Worm (Caenorhabditis elegans) whole organism, young adult: ENCODE measurements around the gene T05C1.1.

Source experiments
- B0035.1 ChIP-seq: sonication (generic microtip); optimal IDR thresholded peaks from 2 replicates; lab custom pipeline; 2016; ENCODE audit warnings: missing genetic modification characterization, mild to moderate bottlenecking, missing compliant biosample characterization, missing genotype, missing genetic modification reagents
- F23B12.7 ChIP-seq: sonication (generic microtip); optimal IDR thresholded peaks from 2 replicates; lab custom pipeline; 2017; ENCODE audit warnings: missing genetic modification characterization, mild to moderate bottlenecking, missing compliant biosample characterization, antibody characterized with exemption, moderate library complexity; ENCODE audit not compliant: insufficient read depth
- F33H1.4 ChIP-seq: fragments of 200-800 bp; sonication (Bioruptor generic); IDR thresholded peaks from 2 replicates; pipeline ENCODE4 v1.3.6; 2022; ENCODE audit warnings: missing genetic modification reagents, missing genetic modification characterization, missing compliant biosample characterization
- F37B4.10 ChIP-seq: fragments of 200-800 bp; sonication (Bioruptor generic); IDR thresholded peaks from 2 replicates; pipeline ENCODE4 v1.3.6; 2022; ENCODE audit warnings: missing genetic modification characterization, missing compliant biosample characterization
- F55B11.4 ChIP-seq: sonication (generic microtip); optimal IDR thresholded peaks from 2 replicates; lab custom pipeline; 2016; ENCODE audit warnings: missing compliant biosample characterization, missing genetic modification characterization, borderline replicate concordance; ENCODE audit not compliant: insufficient read depth
- Y79H2A.3 ChIP-seq: fragments of 200-800 bp; sonication (Bioruptor generic); conservative IDR thresholded peaks from 2 replicates; pipeline ENCODE4 v1.3.6; 2022; ENCODE audit warnings: missing genetic modification reagents, missing genetic modification characterization, missing compliant biosample characterization
- ZK185.1 ChIP-seq: sonication (generic microtip); optimal IDR thresholded peaks from 2 replicates; lab custom pipeline; 2016; ENCODE audit warnings: mild to moderate bottlenecking, missing genetic modification characterization, missing compliant biosample characterization; ENCODE audit not compliant: poor library complexity, severe bottlenecking
- ceh-100 ChIP-seq: fragments of 200-800 bp; sonication (Bioruptor generic); IDR thresholded peaks from 2 replicates; pipeline ENCODE4 v1.3.6; 2022; ENCODE audit warnings: missing genetic modification reagents, missing genetic modification characterization, missing compliant biosample characterization
- ceh-58 ChIP-seq: fragments of 200-800 bp; sonication (Bioruptor generic); IDR thresholded peaks from 2 replicates; pipeline ENCODE4 v1.3.6; 2022; ENCODE audit warnings: missing genetic modification characterization, missing compliant biosample characterization
- efl-1 ChIP-seq: fragments of 150-350 bp; optimal IDR thresholded peaks from 2 replicates; lab custom pipeline; 2014; ENCODE audit warnings: missing biosample characterization, missing genetic modification reagents, missing genetic modification characterization
- ets-4 ChIP-seq: fragments of 200-800 bp; sonication (Bioruptor generic); optimal IDR thresholded peaks from 2 replicates; lab custom pipeline; 2018; ENCODE audit warnings: mild to moderate bottlenecking, missing genetic modification characterization, missing compliant biosample characterization
- hmg-1.2 ChIP-seq: fragments of 200-800 bp; sonication (Bioruptor generic); IDR thresholded peaks from 2 replicates; pipeline ENCODE4 v1.3.6; 2022; ENCODE audit warnings: missing genetic modification reagents, missing genetic modification characterization, missing compliant biosample characterization
- hsf-1 ChIP-seq: fragments of 200-800 bp; sonication (Bioruptor generic); IDR thresholded peaks from 2 replicates; pipeline ENCODE4 v1.3.6; 2022; ENCODE audit warnings: missing genetic modification reagents, missing genetic modification characterization, missing compliant biosample characterization
- let-526 ChIP-seq: fragments of 200-800 bp; sonication (Bioruptor generic); IDR thresholded peaks from 2 replicates; pipeline ENCODE4 v1.3.6; 2022; ENCODE audit warnings: missing genetic modification reagents, missing genetic modification characterization, missing compliant biosample characterization
- let-607 ChIP-seq, 2 experiments: fragments of 200-800 bp in 1 of 2; sonication (Bioruptor generic) in 1 of 2; sonication (generic microtip) in 1 of 2; optimal IDR thresholded peaks; 2 replicates each; lab custom pipeline; 2016 to 2018; ENCODE audit warnings: mild to moderate bottlenecking in 2 of 2, missing compliant biosample characterization in 2 of 2, missing genetic modification characterization in 2 of 2, moderate library complexity in 2 of 2, missing genotype in 1 of 2
- lin-26 ChIP-seq: fragments of 200-800 bp; sonication (Bioruptor generic); IDR thresholded peaks from 2 replicates; pipeline ENCODE4 v1.3.6; 2022; ENCODE audit warnings: missing genetic modification reagents, missing genetic modification characterization, missing compliant biosample characterization
- lin-54 ChIP-seq: fragments of 200-800 bp; sonication (Bioruptor generic); optimal IDR thresholded peaks from 2 replicates; lab custom pipeline; 2018; ENCODE audit warnings: mild to moderate bottlenecking, missing genetic modification characterization, missing compliant biosample characterization
- lsl-1 ChIP-seq: fragments of 200-800 bp; sonication (Bioruptor generic); optimal IDR thresholded peaks from 2 replicates; lab custom pipeline; 2018; ENCODE audit warnings: mild to moderate bottlenecking, missing genetic modification characterization, moderate library complexity, missing compliant biosample characterization
- madf-10 ChIP-seq: sonication (generic microtip); optimal IDR thresholded peaks from 2 replicates; lab custom pipeline; 2016; ENCODE audit warnings: mild to moderate bottlenecking, missing genetic modification characterization, missing compliant biosample characterization
- madf-3 ChIP-seq: fragments of 200-800 bp; sonication (Bioruptor generic); IDR thresholded peaks from 2 replicates; pipeline ENCODE4 v1.3.6; 2022; ENCODE audit warnings: missing genetic modification reagents, missing genetic modification characterization, missing compliant biosample characterization
- madf-6 ChIP-seq: fragments of 200-800 bp; sonication (Bioruptor generic); IDR thresholded peaks from 2 replicates; pipeline ENCODE4 v1.3.6; 2022; ENCODE audit warnings: missing genetic modification reagents, missing genetic modification characterization, missing compliant biosample characterization
- madf-8 ChIP-seq: fragments of 200-800 bp; sonication (Bioruptor generic); conservative IDR thresholded peaks from 2 replicates; pipeline ENCODE4 v1.3.6; 2022; ENCODE audit warnings: missing genetic modification reagents, missing genetic modification characterization, missing compliant biosample characterization
- mes-4 ChIP-seq: sonication (generic microtip); optimal IDR thresholded peaks from 2 replicates; lab custom pipeline; 2016; ENCODE audit warnings: missing genotype, missing genetic modification characterization, missing compliant biosample characterization
- nhr-120 ChIP-seq: fragments of 200-800 bp; sonication (Bioruptor generic); IDR thresholded peaks from 2 replicates; pipeline ENCODE4 v1.3.6; 2022; ENCODE audit warnings: missing genetic modification characterization, missing compliant biosample characterization
- pha-4 ChIP-seq: fragments of 150-350 bp; sonication (generic microtip); optimal IDR thresholded peaks from 2 replicates; lab custom pipeline; 2014; ENCODE audit warnings: missing biosample characterization, missing genetic modification reagents, missing genetic modification characterization
- snpc-1.3 ChIP-seq: sonication (generic microtip); optimal IDR thresholded peaks from 2 replicates; lab custom pipeline; 2017; ENCODE audit warnings: missing genetic modification characterization, mild to moderate bottlenecking, missing compliant biosample characterization, antibody characterized with exemption, moderate library complexity, missing genotype, missing genetic modification reagents; ENCODE audit not compliant: insufficient read depth
- snpc-4 ChIP-seq, 5 experiments: fragments of 150-350 bp in 1 of 5; sonication (generic microtip) in 4 of 5; optimal IDR thresholded peaks; 2 replicates each; lab custom pipeline; 2014 to 2018; ENCODE audit warnings: missing genetic modification characterization in 5 of 5, missing biosample characterization in 3 of 5, antibody characterized with exemption in 2 of 5, mild to moderate bottlenecking in 2 of 5, missing compliant biosample characterization in 2 of 5, missing genotype in 2 of 5, moderate library complexity in 2 of 5, missing genetic modification reagents in 1 of 5
- unc-130 ChIP-seq: sonication (generic microtip); optimal IDR thresholded peaks from 2 replicates; lab custom pipeline; 2016; ENCODE audit warnings: missing genetic modification reagents, missing genetic modification characterization, missing compliant biosample characterization
- xnd-1 ChIP-seq: sonication (generic microtip); optimal IDR thresholded peaks from 2 replicates; lab custom pipeline; 2016; ENCODE audit warnings: missing genotype, missing genetic modification reagents, missing genetic modification characterization, missing compliant biosample characterization
- ztf-22 ChIP-seq: fragments of 200-800 bp; sonication (Bioruptor generic); optimal IDR thresholded peaks from 2 replicates; lab custom pipeline; 2018; ENCODE audit warnings: mild to moderate bottlenecking, missing genetic modification characterization, moderate library complexity, missing compliant biosample characterization
- ztf-6 ChIP-seq: fragments of 200-800 bp; sonication (Bioruptor generic); IDR thresholded peaks from 2 replicates; pipeline ENCODE4 v1.3.6; 2022; ENCODE audit warnings: missing genetic modification reagents, missing genetic modification characterization, missing compliant biosample characterization

T05C1.1 gene

DNA sequence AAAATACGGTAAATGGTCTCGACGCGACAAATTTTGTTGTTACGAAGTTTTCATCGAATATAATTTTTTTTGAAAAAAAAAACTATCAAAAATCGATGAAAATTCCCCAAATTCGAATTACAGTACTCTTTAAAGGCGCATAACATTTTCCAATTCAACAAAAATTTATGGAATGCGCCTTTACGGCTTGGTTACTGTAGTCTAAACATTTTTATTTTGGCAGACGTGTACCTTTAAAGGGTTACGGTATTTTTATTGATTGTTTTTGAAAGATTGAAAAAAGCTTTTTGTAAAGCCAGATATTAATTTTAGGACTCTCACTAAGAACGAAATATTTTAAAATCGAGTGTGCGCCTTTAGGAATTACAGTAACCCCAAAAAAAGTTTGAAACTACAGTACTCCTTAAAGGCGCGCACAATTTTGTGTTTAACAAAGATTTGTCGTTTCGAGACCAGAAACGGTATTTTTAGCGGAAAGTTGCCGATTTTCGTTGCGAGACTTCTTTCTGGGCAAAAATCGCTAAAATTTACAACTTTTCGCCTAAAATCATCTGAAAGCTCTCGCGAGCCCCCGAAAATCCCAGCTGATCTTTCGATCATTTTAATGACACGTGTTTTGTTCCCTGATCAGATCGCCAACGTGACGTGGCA, 4.3 kb upstream of the T05C1.1 start:
- TF ChIP-seq madf-8 (GFP tag; lab: Robert Waterston, UW) (peak; percentile 75), snpc-4 (GFP tag; optimal IDR thresholded peaks at IDR 0.05; lab: Kevin White, UChicago) (no peak), snpc-4 (tag; optimal IDR thresholded peaks at IDR 0.05; lab: Kevin White, UChicago) (no peak), lin-54 (GFP tag; lab: Kevin White, UChicago) (peak; percentile 39), F37B4.10 (no peak), xnd-1 (tag; lab: Kevin White, UChicago) (peak; percentile 65), efl-1 (peak; percentile 10), lsl-1 (GFP tag; lab: Kevin White, UChicago) (peak; percentile 97), B0035.1 (tag; lab: Kevin White, UChicago) (no peak), F33H1.4 (GFP tag; lab: Robert Waterston, UW) (peak; percentile 67), madf-6 (GFP tag; lab: Robert Waterston, UW) (peak; percentile 89)
- TF ChIP-seq, all 124 proteins: peak for 7

DNA sequence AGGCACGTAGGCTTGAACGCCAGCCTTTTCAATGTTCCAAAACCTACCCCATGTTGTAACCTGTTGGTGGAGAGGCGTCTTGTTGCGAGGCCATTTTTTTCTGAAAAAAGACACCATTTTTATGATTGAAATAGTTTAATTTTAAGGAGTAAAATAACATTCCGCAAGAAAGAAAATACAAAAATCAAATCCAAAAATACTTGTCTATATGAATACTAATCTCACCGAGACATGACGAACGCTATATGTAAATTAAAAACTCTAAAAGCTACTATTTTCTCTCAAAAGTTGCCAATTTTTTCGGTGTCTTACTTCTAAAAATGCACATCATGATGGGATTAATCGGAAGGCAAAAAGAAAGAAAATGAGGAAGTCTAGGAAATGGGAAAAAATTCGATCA, 3.6 kb downstream of the T05C1.1 start, which contains the start of gene T05C1.2:
T05C1.2 (minus strand) TSS at position 101 of the 400 bp plus-strand sequence.
- no peak for TF ChIP-seq B0035.1 (tag; lab: Kevin White, UChicago)
- TF ChIP-seq hsf-1 (GFP tag; lab: Robert Waterston, UW) = no peak
- no peak for TF ChIP-seq ceh-58 (GFP tag; lab: Robert Waterston, UW)
- no peak for TF ChIP-seq nhr-120
- no peak for TF ChIP-seq let-607 (tag; optimal IDR thresholded peaks at IDR 0.05; lab: Kevin White, UChicago)
- no peak for TF ChIP-seq ZK185.1 (tag; lab: Kevin White, UChicago)
- TF ChIP-seq ets-4 (GFP tag; lab: Kevin White, UChicago) = no peak

DNA sequence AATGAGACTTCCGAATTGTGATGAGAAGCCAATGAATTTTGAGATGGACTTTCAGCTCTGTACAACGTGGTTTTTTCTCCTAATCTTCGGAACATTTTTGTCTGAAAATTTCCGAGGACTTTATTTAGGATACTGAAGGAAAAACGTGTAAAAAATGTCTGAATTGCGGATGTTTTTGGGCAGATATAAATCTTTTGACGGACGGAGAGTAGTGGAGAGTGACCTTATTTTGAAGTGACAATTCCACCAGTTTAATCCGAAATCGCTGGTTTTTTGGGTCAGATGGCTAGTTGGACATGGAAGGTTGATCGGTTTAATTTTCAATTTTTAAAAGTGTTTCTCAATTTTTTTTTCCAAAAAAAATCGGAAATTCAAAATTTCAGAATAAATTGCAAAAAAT, 10.9 kb downstream of the T05C1.1 start, which contains the start of gene T05C1.3:
T05C1.3 (minus strand) TSS at position 101 of the 400 bp plus-strand sequence.
- TF ChIP-seq ztf-22 (GFP tag; lab: Kevin White, UChicago) = no peak
- TF ChIP-seq ztf-6 (GFP tag; lab: Robert Waterston, UW) = no peak
- TF ChIP-seq madf-3 = no peak

DNA sequence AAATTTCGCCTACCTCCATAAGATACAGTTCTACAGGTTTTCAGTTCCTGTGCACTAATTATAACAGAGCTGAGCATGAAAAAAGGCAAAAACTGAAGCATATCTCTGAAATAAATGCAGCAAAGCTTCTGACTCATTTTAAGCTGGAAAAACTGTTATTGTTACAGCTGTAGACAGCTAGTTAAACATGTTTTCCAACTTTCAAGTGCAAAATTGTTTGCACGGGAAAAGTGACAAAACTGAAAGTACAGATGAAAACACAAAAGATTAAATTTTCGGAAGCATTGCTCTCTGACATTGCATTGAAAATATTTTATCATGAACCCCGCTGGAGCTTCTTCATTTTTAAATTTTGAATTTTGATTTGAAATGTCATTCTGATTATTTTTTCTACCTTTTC, 12.3 kb downstream of the T05C1.1 start, which contains the start of gene T05C1.5:
T05C1.5 (minus strand) TSS at position 101 of the 400 bp plus-strand sequence.
- no peak for TF ChIP-seq Y79H2A.3

DNA sequence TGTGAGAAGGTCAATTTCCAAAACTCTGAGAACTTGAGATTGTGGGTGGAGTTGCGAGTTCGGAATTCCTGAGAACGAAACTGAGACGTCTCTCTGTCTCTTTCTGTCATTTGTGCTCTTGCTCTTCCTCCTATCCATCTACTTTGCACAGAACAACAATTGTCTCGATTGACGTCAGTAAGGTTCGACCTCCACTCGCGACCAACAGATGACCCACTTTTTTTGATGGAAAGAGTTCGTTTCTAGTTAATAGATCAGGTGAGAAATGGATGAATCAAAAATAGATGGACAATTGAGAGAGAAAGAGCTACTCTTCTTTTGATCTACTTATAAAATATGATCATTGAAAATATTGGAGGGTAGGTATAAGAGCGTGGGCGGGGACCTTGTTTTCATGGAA, 16.1 kb downstream of the T05C1.1 start:
- no peak for TF ChIP-seq mes-4
- no peak for TF ChIP-seq unc-130 (GFP tag; lab: Kevin White, UChicago)
- no peak for TF ChIP-seq snpc-1.3 (tag; lab: Kevin White, UChicago)
- TF ChIP-seq ceh-100 = no peak
- TF ChIP-seq pha-4 (tag; lab: Kevin White, UChicago) = no peak
- no peak for TF ChIP-seq ceh-58 (GFP tag; lab: Robert Waterston, UW)
- TF ChIP-seq Y79H2A.3 = no peak
- TF ChIP-seq F23B12.7 = no peak
- TF ChIP-seq hmg-1.2 = no peak
- no peak for TF ChIP-seq madf-10
- TF ChIP-seq nhr-120 = no peak
- no peak for TF ChIP-seq F55B11.4 (tag; lab: Kevin White, UChicago)
- no peak for TF ChIP-seq let-526 (GFP tag; lab: Robert Waterston, UW)
- TF ChIP-seq lin-26 (GFP tag; lab: Robert Waterston, UW) = no peak
